Worm (Caenorhabditis elegans): ENCODE results near the gene oef-1.

ce11 chrIV:7516167-7516566, 32.0 kb upstream of the oef-1 start, which contains the start of the genes R05G6.9 and R05G6.3:
- TF ChIP-seq athp-1 (tag; optimal IDR thresholded peaks at IDR 0.05), result no peak
- no peak for TF ChIP-seq F22D6.2 (tag; optimal IDR thresholded peaks at IDR 0.05)
- no peak for TF ChIP-seq Y79H2A.3 (GFP tag; conservative IDR thresholded peaks at IDR 0.05)
- TF ChIP-seq efl-1 (GFP tag; optimal IDR thresholded peaks at IDR 0.05), result no peak
- no peak for TF ChIP-seq akir-1 (GFP tag; optimal IDR thresholded peaks at IDR 0.05)
- no peak for TF ChIP-seq Y56A3A.18 (GFP tag; IDR thresholded peaks at IDR 0.05)
- no peak for TF ChIP-seq chd-7 (tag; optimal IDR thresholded peaks at IDR 0.05)

Measured in whole organism, young adult.